Fruit fly (Drosophila melanogaster) whole organism, prepupa: ENCODE measurements around the gene CG13607.
A peak's percentile ranks its signal among the peaks of the same experiment; 100 is the strongest.

Experiments used
- Blimp-1 ChIP-seq: fragments of 200-800 bp; sonication (Bioruptor generic); optimal IDR thresholded peaks from 3 replicates; lab custom pipeline; 2017; ENCODE audit warnings: missing biosample characterization, missing genetic modification characterization, mild to moderate bottlenecking, moderate library complexity, missing genetic modification reagents
- CG11294 ChIP-seq: fragments of 200-800 bp; sonication (Bioruptor generic); IDR thresholded peaks from 2 replicates; pipeline ENCODE4 v1.3.6; 2022; ENCODE audit warnings: missing biosample characterization, missing genetic modification characterization
- CG11762 ChIP-seq: fragments of 200-800 bp; sonication (Bioruptor generic); optimal IDR thresholded peaks from 3 replicates; lab custom pipeline; 2016; ENCODE audit warnings: missing biosample characterization, missing genetic modification characterization; ENCODE audit not compliant: insufficient read depth
- CG11902 ChIP-seq: fragments of 200-800 bp; sonication (Bioruptor generic); optimal IDR thresholded peaks from 3 replicates; lab custom pipeline; 2016; ENCODE audit warnings: missing biosample characterization, missing genetic modification characterization
- CG15336 ChIP-seq: fragments of 200-800 bp; sonication (Bioruptor generic); IDR thresholded peaks from 2 replicates; pipeline ENCODE4 v1.3.6; 2022; ENCODE audit warnings: missing biosample characterization, missing genetic modification characterization
- CG16779 ChIP-seq: fragments of 200-800 bp; sonication (Bioruptor generic); optimal IDR thresholded peaks from 3 replicates; lab custom pipeline; 2017; ENCODE audit warnings: missing biosample characterization, mild to moderate bottlenecking, missing genetic modification characterization
- CG3032 ChIP-seq: fragments of 200-800 bp; optimal IDR thresholded peaks from 2 replicates; lab custom pipeline; 2019; ENCODE audit warnings: missing biosample characterization, mild to moderate bottlenecking, missing genetic modification characterization, moderate library complexity
- CG32006 ChIP-seq: fragments of 200-800 bp; sonication (Bioruptor generic); optimal IDR thresholded peaks from 3 replicates; lab custom pipeline; 2017; ENCODE audit warnings: missing biosample characterization, mild to moderate bottlenecking, missing genetic modification characterization
- CG3919 ChIP-seq: fragments of 200-800 bp; sonication (Bioruptor generic); optimal IDR thresholded peaks from 3 replicates; lab custom pipeline; 2016; ENCODE audit warnings: missing biosample characterization, missing genetic modification characterization
- CG4318 ChIP-seq: fragments of 200-800 bp; sonication (Bioruptor generic); optimal IDR thresholded peaks from 3 replicates; lab custom pipeline; 2017; ENCODE audit warnings: missing biosample characterization, mild to moderate bottlenecking, missing genetic modification characterization
- CG6163 ChIP-seq: fragments of 200-800 bp; sonication (Bioruptor generic); IDR thresholded peaks from 3 replicates; pipeline ENCODE4 v1.3.6; 2022; ENCODE audit warnings: missing biosample characterization, missing genetic modification characterization
- CG6276 ChIP-seq: fragments of 200-800 bp; sonication (Bioruptor generic); optimal IDR thresholded peaks from 2 replicates; lab custom pipeline; 2017; ENCODE audit warnings: missing biosample characterization, mild to moderate bottlenecking, missing genetic modification characterization
- CG6792 ChIP-seq: fragments of 200-800 bp; sonication (Bioruptor generic); optimal IDR thresholded peaks from 3 replicates; lab custom pipeline; 2016; ENCODE audit warnings: missing biosample characterization, missing genetic modification characterization
- CG6808 ChIP-seq: fragments of 200-800 bp; sonication (Bioruptor generic); optimal IDR thresholded peaks from 3 replicates; lab custom pipeline; 2017; ENCODE audit warnings: missing biosample characterization, missing genetic modification characterization, mild to moderate bottlenecking, moderate library complexity, missing genetic modification reagents
- CG6854 ChIP-seq: fragments of 200-800 bp; sonication (Bioruptor generic); optimal IDR thresholded peaks from 2 replicates; lab custom pipeline; 2017; ENCODE audit warnings: missing biosample characterization, mild to moderate bottlenecking, missing genetic modification characterization
- CG7368 ChIP-seq: fragments of 200-800 bp; sonication (Bioruptor generic); optimal IDR thresholded peaks from 3 replicates; lab custom pipeline; 2016; ENCODE audit warnings: missing biosample characterization, missing genetic modification characterization
- CG8119 ChIP-seq: fragments of 200-800 bp; sonication (Bioruptor generic); IDR thresholded peaks from 3 replicates; pipeline ENCODE4 v1.3.6; 2022; ENCODE audit warnings: missing biosample characterization, missing genetic modification characterization
- CG8632 ChIP-seq: fragments of 200-800 bp; sonication (Bioruptor generic); optimal IDR thresholded peaks from 3 replicates; lab custom pipeline; 2016; ENCODE audit warnings: missing biosample characterization, missing genetic modification characterization
- Eip78C ChIP-seq: fragments of 200-800 bp; sonication (Bioruptor generic); peaks from one replicate; lab custom pipeline; 2016; ENCODE audit warnings: missing biosample characterization, missing genetic modification characterization
- Eip93F ChIP-seq: fragments of 200-800 bp; sonication (Bioruptor generic); optimal IDR thresholded peaks from 2 replicates; lab custom pipeline; 2016; ENCODE audit warnings: missing biosample characterization, mild to moderate bottlenecking, missing genetic modification characterization
- Ets21C ChIP-seq: fragments of 200-800 bp; sonication (Bioruptor generic); optimal IDR thresholded peaks from 3 replicates; lab custom pipeline; 2016; ENCODE audit warnings: missing biosample characterization, missing genetic modification characterization
- Gug ChIP-seq: fragments of 200-800 bp; sonication (Bioruptor generic); IDR thresholded peaks from 2 replicates; pipeline ENCODE4 v1.3.6; 2022; ENCODE audit warnings: missing biosample characterization, missing genetic modification characterization
- Hr39 ChIP-seq: fragments of 200-800 bp; sonication (Bioruptor generic); optimal IDR thresholded peaks from 2 replicates; lab custom pipeline; 2016; ENCODE audit warnings: missing biosample characterization, missing genetic modification characterization
- Lpt ChIP-seq: fragments of 200-800 bp; sonication (Bioruptor generic); optimal IDR thresholded peaks from 3 replicates; lab custom pipeline; 2016; ENCODE audit warnings: missing biosample characterization, missing genetic modification characterization
- Met ChIP-seq: fragments of 200-800 bp; sonication (Bioruptor generic); optimal IDR thresholded peaks from 3 replicates; lab custom pipeline; 2016; ENCODE audit warnings: missing biosample characterization, missing genetic modification characterization
- OdsH ChIP-seq: fragments of 200-800 bp; sonication (Bioruptor generic); optimal IDR thresholded peaks from 3 replicates; lab custom pipeline; 2016; ENCODE audit warnings: missing biosample characterization, missing genetic modification characterization
- Smox ChIP-seq: fragments of 200-800 bp; sonication (Bioruptor generic); optimal IDR thresholded peaks from 3 replicates; lab custom pipeline; 2016; ENCODE audit warnings: missing biosample characterization, missing genetic modification characterization
- Sox102F ChIP-seq: fragments of 200-800 bp; sonication (Bioruptor generic); optimal IDR thresholded peaks from 2 replicates; lab custom pipeline; 2016; ENCODE audit warnings: missing biosample characterization, mild to moderate bottlenecking, missing genetic modification characterization
- Sox14 ChIP-seq: fragments of 200-800 bp; sonication (Bioruptor generic); optimal IDR thresholded peaks from 3 replicates; lab custom pipeline; 2016; ENCODE audit warnings: missing biosample characterization, missing genetic modification characterization
- Sox15 ChIP-seq: fragments of 200-800 bp; sonication (Bioruptor generic); optimal IDR thresholded peaks from 3 replicates; lab custom pipeline; 2016; ENCODE audit warnings: missing biosample characterization, missing genetic modification characterization
- achi ChIP-seq: fragments of 200-800 bp; sonication (Bioruptor generic); optimal IDR thresholded peaks from 3 replicates; lab custom pipeline; 2016; ENCODE audit warnings: missing biosample characterization, missing genetic modification characterization
- acj6 ChIP-seq: fragments of 200-800 bp; sonication (Bioruptor generic); optimal IDR thresholded peaks from 3 replicates; lab custom pipeline; 2016; ENCODE audit warnings: missing biosample characterization, missing genetic modification characterization
- cyc ChIP-seq: fragments of 200-800 bp; sonication (Bioruptor generic); optimal IDR thresholded peaks from 3 replicates; lab custom pipeline; 2016; ENCODE audit warnings: missing biosample characterization, missing genetic modification characterization
- dsx ChIP-seq: fragments of 200-800 bp; optimal IDR thresholded peaks from 3 replicates; lab custom pipeline; 2019; ENCODE audit warnings: missing biosample characterization, mild to moderate bottlenecking, missing genetic modification characterization, moderate library complexity; ENCODE audit not compliant: poor library complexity, severe bottlenecking
- eg ChIP-seq: fragments of 200-800 bp; sonication (Bioruptor generic); IDR thresholded peaks from 3 replicates; pipeline ENCODE4 v1.3.6; 2022; ENCODE audit warnings: missing biosample characterization, missing genetic modification characterization
- esn ChIP-seq: fragments of 200-800 bp; sonication (Bioruptor generic); optimal IDR thresholded peaks from 2 replicates; lab custom pipeline; 2016; ENCODE audit warnings: missing biosample characterization, mild to moderate bottlenecking, missing genetic modification characterization, moderate library complexity
- fd85E ChIP-seq: fragments of 200-800 bp; sonication (Bioruptor generic); optimal IDR thresholded peaks from 3 replicates; lab custom pipeline; 2016; ENCODE audit warnings: missing biosample characterization, missing genetic modification characterization
- fkh ChIP-seq: fragments of 200-800 bp; sonication (Bioruptor generic); optimal IDR thresholded peaks from 3 replicates; lab custom pipeline; 2017; ENCODE audit warnings: missing biosample characterization, mild to moderate bottlenecking, missing genetic modification characterization, moderate library complexity
- lz ChIP-seq: fragments of 200-800 bp; sonication (Bioruptor generic); optimal IDR thresholded peaks from 3 replicates; lab custom pipeline; 2016; ENCODE audit warnings: missing biosample characterization, missing genetic modification characterization
- salr ChIP-seq, 2 experiments: fragments of 200-800 bp; sonication (Bioruptor generic); optimal IDR thresholded peaks; 3 replicates each; lab custom pipeline; 2016 to 2018; ENCODE audit warnings: missing biosample characterization in 2 of 2, missing genetic modification characterization in 2 of 2, mild to moderate bottlenecking in 1 of 2
- ss ChIP-seq, 2 experiments: fragments of 200-800 bp; sonication (Bioruptor generic); optimal IDR thresholded peaks; 2 replicates in 1 of 2; 3 replicates in 1 of 2; lab custom pipeline; 2017 to 2018; ENCODE audit warnings: mild to moderate bottlenecking in 2 of 2, missing biosample characterization in 2 of 2, missing genetic modification characterization in 2 of 2, moderate library complexity in 1 of 2
- svp ChIP-seq: fragments of 200-800 bp; sonication (Bioruptor generic); peaks from one replicate; lab custom pipeline; 2016; ENCODE audit warnings: missing biosample characterization, missing genetic modification characterization
- vri ChIP-seq: fragments of 200-800 bp; sonication (Bioruptor generic); optimal IDR thresholded peaks from 3 replicates; lab custom pipeline; 2016; ENCODE audit warnings: missing biosample characterization, mild to moderate bottlenecking, missing genetic modification characterization

The CG13607 gene

dm6 chr3R:24163556-24164022, 47.5 kb upstream of the CG13607 start, which contains the start of gene Apc2 (continued):
- TF ChIP-seq Sox14 (GFP tag; lab: Kevin White, UChicago) (peak; percentile 70), Ets21C (GFP tag; lab: Kevin White, UChicago) (no peak), CG4318 (GFP tag; lab: Kevin White, UChicago) (no peak), eg (GFP tag; lab: Robert Waterston, UW) (peak; percentile 70), CG6276 (GFP tag; lab: Kevin White, UChicago) (no peak), vri (GFP tag; lab: Kevin White, UChicago) (peak; percentile 80)

- TF ChIP-seq CG7368 (GFP tag; lab: Kevin White, UChicago) = no peak
- no peak for TF ChIP-seq CG6854 (GFP tag; lab: Kevin White, UChicago)
- no peak for TF ChIP-seq CG6163 (GFP tag; lab: Robert Waterston, UW)
- no peak for TF ChIP-seq Sox102F
- TF ChIP-seq fd85E = no peak
- no peak for TF ChIP-seq Smox (GFP tag; lab: Kevin White, UChicago)
- TF ChIP-seq achi (GFP tag; lab: Kevin White, UChicago) = no peak
- TF ChIP-seq CG32006 (GFP tag; lab: Kevin White, UChicago) = no peak
Measured at dm6 chr3R:24162774-24163555, 46.8 kb upstream of the CG13607 start, which contains the start of gene mRpS24. Gene mRpS24 (minus strand): TSS chr3R:24163545.

- peak; percentile 89 for TF ChIP-seq Gug (GFP tag; lab: Robert Waterston, UW)
- peak; percentile 87 for TF ChIP-seq lz
- TF ChIP-seq CG16779 = peak; percentile 74
- no peak for TF ChIP-seq CG6808 (GFP tag; lab: Kevin White, UChicago)
- TF ChIP-seq svp (GFP tag; lab: Kevin White, UChicago) = no peak
- peak; percentile 90 for TF ChIP-seq CG11902 (GFP tag; lab: Kevin White, UChicago)
- peak; percentile 86 for TF ChIP-seq CG6792 (GFP tag; lab: Kevin White, UChicago)
- peak; percentile 92 for TF ChIP-seq dsx (GFP tag; lab: Kevin White, UChicago)
- peak in 1 of 2 experiments; percentile 80 for TF ChIP-seq salr (GFP tag; optimal IDR thresholded peaks at IDR 0.05; lab: Kevin White, UChicago)
- peak; percentile 94 for TF ChIP-seq Eip78C (GFP tag; lab: Kevin White, UChicago)
- TF ChIP-seq eg (GFP tag; lab: Robert Waterston, UW) = peak; percentile 97
- peak; percentile 94 for TF ChIP-seq CG11294 (GFP tag; lab: Robert Waterston, UW)
- peak; percentile 92 for TF ChIP-seq CG15336 (GFP tag; lab: Robert Waterston, UW)
- peak; percentile 90 for TF ChIP-seq CG3919 (GFP tag; lab: Kevin White, UChicago)
- peak; percentile 92 for TF ChIP-seq CG8119 (GFP tag; lab: Robert Waterston, UW)
- no peak for TF ChIP-seq Met
- peak in 1 of 2 experiments; percentile 86 for TF ChIP-seq ss (GFP tag; optimal IDR thresholded peaks at IDR 0.05; lab: Kevin White, UChicago)
- peak; percentile 72 for TF ChIP-seq Hr39 (GFP tag; lab: Kevin White, UChicago)
- peak; percentile 92 for TF ChIP-seq OdsH (GFP tag; lab: Kevin White, UChicago)
- TF ChIP-seq CG8632 (GFP tag; lab: Kevin White, UChicago) = peak; percentile 88
- TF ChIP-seq fkh (GFP tag; lab: Kevin White, UChicago) = no peak
- TF ChIP-seq achi (GFP tag; lab: Kevin White, UChicago) = peak; percentile 88
- no peak for TF ChIP-seq Blimp-1 (GFP tag; lab: Kevin White, UChicago)
- peak; percentile 82 for TF ChIP-seq Lpt (GFP tag; lab: Kevin White, UChicago)
- TF ChIP-seq Smox (GFP tag; lab: Kevin White, UChicago) = no peak
- peak; percentile 75 for TF ChIP-seq vri (GFP tag; lab: Kevin White, UChicago)
- TF ChIP-seq CG7368 (GFP tag; lab: Kevin White, UChicago) = peak; percentile 81
- peak; percentile 83 for TF ChIP-seq cyc (GFP tag; lab: Kevin White, UChicago)
- no peak for TF ChIP-seq CG6276 (GFP tag; lab: Kevin White, UChicago)
- TF ChIP-seq CG11762 (GFP tag; lab: Kevin White, UChicago) = peak; percentile 75
- TF ChIP-seq acj6 (GFP tag; lab: Kevin White, UChicago) = peak; percentile 89
- TF ChIP-seq CG3032 (tag; lab: Kevin White, UChicago) = peak; percentile 92
- peak; percentile 80 for TF ChIP-seq Sox15 (GFP tag; lab: Kevin White, UChicago)
- TF ChIP-seq Eip93F (GFP tag; lab: Kevin White, UChicago) = peak; percentile 73
- no peak for TF ChIP-seq Sox102F
- peak; percentile 80 for TF ChIP-seq CG4318 (GFP tag; lab: Kevin White, UChicago)
- peak; percentile 39 for TF ChIP-seq CG6854 (GFP tag; lab: Kevin White, UChicago)
- peak; percentile 89 for TF ChIP-seq esn (GFP tag; lab: Kevin White, UChicago)
Measured at dm6 chr3R:24161173-24161811, 45.2 kb upstream of the CG13607 start, which contains the start of the genes Myo95E and TBC1d7. Gene Myo95E (minus strand): TSS chr3R:24161498. Gene TBC1d7 (plus strand): TSS chr3R:24161727.
